Worm (Caenorhabditis elegans): ENCODE results near the gene gtsf-1.
A peak's percentile ranks its signal among the peaks of the same experiment; 100 is the strongest.
"Not testable (repeated sequence)": the region's sequence is repeated elsewhere in the genome, so short reads cannot be mapped to it uniquely, and the experiment has no call there.

gtsf-1 gene

DNA sequence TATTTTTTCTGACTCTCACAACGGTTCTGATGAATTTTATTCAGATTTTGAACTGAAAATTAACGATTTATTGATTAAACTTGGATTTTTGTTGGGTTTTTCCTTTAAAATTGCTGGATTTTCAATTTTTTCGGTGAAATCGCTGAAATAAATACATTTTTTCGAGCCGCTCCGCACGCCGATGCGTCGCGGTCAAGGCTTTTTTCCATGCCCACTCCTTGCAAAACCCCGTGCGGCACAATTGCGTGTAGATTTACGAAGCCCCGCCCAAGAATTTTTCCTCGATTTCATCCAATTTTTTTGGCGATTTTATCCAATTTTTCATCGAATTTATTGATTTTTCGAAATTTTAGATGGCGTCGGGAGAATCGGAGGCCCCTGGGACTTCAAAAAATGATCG lies at the start of gene gtsf-1:
Gene gtsf-1 (plus strand): TSS at position 354 of the 400 bp plus-strand sequence.
- TF ChIP-seq W03F9.2 (tag; optimal IDR thresholded peaks at IDR 0.05) (peak; percentile 61), him-1 (tag; optimal IDR thresholded peaks at IDR 0.05) (no peak)

DNA sequence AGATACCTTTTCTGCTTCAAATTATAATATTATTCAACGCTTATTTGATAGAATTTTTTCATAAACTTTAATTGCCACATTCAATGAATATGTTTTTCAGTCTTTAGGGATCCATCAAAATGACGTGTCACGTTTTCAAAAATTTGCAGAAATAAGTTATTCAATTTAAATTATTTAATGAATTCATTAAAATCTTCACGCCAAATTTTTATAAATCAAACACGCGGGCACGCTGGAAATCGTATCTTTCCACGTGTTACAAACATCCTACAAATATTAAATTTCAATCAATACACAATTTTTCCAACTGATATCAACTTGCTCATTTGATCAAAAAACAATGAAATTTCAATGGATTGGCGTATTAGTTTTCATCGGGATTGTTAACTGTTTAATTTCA lies 43.1 kb upstream of the gtsf-1 start, which contains the start of gene Y116A8A.4:
Gene Y116A8A.4 (plus strand): TSS at position 301 of the 400 bp plus-strand sequence.
- TF ChIP-seq W03F9.2 (tag; optimal IDR thresholded peaks at IDR 0.05) (no peak), dao-5 (tag; optimal IDR thresholded peaks at IDR 0.05) (no peak), him-1 (tag; optimal IDR thresholded peaks at IDR 0.05) (no peak)

DNA sequence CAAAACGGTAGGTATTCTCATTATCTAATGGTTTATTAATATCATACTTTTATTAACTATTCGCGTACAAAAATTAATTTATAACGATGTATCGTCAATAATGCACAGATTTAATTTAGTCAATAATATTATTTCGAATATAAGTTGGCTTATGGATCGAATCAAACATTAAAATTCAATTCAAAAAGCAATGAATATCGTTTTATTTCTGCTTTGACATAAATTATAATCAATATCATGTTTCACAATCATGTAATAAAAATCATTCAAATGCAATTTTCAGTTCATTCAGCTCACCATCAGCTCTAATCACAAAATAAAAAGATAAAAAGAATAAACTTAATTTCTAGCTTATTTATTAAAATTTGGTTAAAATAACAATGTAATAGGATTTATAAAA lies 36.9 kb upstream of the gtsf-1 start, which contains the start of gene Y116A8A.6:
Gene Y116A8A.6 (minus strand): TSS at position 101 of the 400 bp plus-strand sequence.
- TF ChIP-seq dao-5 (tag; optimal IDR thresholded peaks at IDR 0.05) (no peak), him-1 (tag; optimal IDR thresholded peaks at IDR 0.05) (no peak), W03F9.2 (tag; optimal IDR thresholded peaks at IDR 0.05) (no peak)

DNA sequence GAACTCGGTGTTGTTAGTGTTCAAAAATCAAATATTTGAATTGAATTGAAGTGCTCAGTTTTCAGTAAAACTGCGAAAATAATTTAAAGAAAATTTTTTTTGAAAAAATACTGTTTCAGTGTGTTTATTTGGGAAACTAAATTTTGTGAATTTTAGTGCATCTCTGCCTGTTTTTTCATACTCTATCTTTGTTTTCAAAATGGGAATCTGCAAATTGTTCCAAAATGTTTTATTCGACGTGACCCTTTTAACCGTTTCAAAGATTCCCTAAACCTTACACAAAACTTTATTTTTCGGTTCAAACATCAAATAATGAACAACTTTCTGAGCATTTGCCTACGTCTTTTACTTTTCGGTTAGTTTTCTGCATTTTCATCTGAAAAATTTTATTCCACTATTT lies 35.7 kb upstream of the gtsf-1 start, which contains the start of gene Y116A8A.7:
Gene Y116A8A.7 (plus strand): TSS at position 301 of the 400 bp plus-strand sequence.
- no peak for TF ChIP-seq him-1 (tag; optimal IDR thresholded peaks at IDR 0.05)
- TF ChIP-seq W03F9.2 (tag; optimal IDR thresholded peaks at IDR 0.05): no peak
- no peak for TF ChIP-seq dao-5 (tag; optimal IDR thresholded peaks at IDR 0.05)

DNA sequence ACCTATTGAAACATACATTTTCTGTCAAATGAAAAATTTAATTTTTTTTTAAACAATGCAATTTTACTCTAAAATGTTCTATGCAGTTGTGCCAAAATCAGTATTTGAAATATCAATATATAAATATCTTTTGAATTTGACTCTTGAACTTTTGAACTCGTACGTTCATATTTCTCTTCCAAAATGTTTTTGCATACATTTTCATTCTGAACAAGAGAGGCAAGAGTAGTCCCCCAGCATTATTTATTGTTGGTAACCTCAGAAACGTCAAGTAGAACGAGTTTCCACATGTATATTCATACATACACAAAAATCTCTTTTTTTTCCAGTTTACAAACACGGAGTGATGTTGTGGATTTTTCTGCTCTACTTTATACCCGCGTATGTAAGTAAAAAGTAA lies 34.3 kb upstream of the gtsf-1 start, which contains the start of gene clec-194:
Gene clec-194 (plus strand): TSS at position 301 of the 400 bp plus-strand sequence.
- TF ChIP-seq him-1 (tag; optimal IDR thresholded peaks at IDR 0.05): no peak
- no peak for TF ChIP-seq W03F9.2 (tag; optimal IDR thresholded peaks at IDR 0.05)
- TF ChIP-seq dao-5 (tag; optimal IDR thresholded peaks at IDR 0.05): no peak

DNA sequence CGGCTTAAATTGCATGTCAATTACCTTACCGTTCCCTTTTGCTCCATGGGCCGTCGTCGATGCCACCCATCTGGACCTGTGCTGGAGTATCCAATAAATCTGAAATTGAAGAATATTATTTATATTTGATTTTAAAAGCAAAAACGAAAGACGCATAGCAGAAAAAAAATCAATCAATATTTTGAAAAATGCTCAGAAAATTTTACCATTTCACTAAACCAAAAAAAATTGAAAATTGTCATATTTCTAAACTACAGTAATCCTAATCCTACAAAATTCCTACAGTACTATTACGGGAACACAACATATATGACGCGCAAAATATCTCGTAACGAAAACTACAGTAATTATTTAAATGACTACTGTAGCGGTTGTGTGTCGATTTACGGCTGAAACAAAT lies 22.8 kb upstream of the gtsf-1 start, which contains the start of gene Y116A8A.150:
Gene Y116A8A.150 (minus strand): TSS at position 101 of the 400 bp plus-strand sequence.
- not testable (repeated sequence) for TF ChIP-seq W03F9.2, dao-5, him-1 (tag; optimal IDR thresholded peaks at IDR 0.05)

DNA sequence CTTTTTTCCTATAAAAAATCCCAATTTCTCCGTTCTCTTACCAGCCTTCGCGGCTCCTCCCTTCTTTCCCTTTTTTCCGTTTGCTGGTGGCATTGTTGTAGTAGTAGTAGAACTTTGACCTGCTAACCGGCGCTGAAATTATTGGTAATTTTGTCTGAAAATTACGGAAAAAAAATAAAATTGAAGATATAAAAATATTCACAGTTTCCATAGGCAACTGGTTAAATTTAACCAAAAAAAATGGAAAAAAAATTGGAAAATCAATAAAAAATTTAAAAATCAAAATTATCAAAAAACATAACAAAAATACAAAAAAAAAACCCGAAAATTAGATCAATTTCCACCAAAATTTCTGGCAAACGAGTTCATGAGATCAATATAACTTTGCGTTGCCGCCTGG lies 10.8 kb upstream of the gtsf-1 start, which contains the start of gene map-2:
Gene map-2 (minus strand): TSS at position 101 of the 400 bp plus-strand sequence.
- TF ChIP-seq him-1 (tag; optimal IDR thresholded peaks at IDR 0.05) (no peak), W03F9.2 (tag; optimal IDR thresholded peaks at IDR 0.05) (no peak), dao-5 (tag; optimal IDR thresholded peaks at IDR 0.05) (no peak)

DNA sequence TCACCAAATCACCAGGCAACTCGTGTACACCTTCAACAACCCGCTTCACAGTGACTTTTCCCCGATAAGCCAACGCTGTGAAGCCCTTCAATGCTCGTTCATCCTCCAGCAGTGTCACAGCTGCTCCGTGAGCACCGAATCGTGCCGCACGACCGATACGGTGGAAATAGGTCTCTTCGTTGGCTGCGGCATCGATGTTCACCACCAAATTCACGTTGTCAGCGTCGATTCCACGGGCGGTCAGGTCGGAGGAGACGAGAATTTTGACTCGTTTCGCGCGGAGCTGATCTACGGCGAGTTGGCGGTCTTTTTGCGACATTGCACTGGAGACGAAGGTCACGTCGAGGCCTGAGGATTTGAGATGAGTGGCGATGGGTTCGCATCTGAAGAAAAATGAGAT lies 4.9 kb upstream of the gtsf-1 start:
- no peak for TF ChIP-seq him-1 (tag; optimal IDR thresholded peaks at IDR 0.05)
- TF ChIP-seq W03F9.2 (tag; optimal IDR thresholded peaks at IDR 0.05): no peak
- TF ChIP-seq dao-5 (tag; optimal IDR thresholded peaks at IDR 0.05): no peak

DNA sequence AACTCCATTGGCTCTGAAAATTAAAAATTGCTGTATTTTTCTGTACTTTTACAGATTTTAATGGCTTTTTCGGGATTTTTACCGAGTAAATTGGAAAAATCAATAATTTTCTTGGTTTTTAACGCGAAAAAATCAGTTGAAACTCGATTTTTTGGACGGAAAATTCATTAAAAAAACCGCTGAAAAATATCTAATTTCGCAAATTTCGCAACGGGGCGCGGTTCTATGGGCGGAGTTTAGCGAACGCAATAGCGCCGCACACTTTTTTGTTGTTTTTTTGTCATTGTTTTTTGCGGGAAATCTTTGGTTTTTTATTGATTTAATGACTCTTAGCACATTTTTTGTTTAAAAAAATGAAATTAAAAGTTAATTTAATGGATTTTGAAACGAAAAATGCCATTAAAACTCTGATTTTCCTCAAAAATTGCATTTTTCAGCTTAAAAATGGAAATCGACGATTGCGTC lies 2.2 kb upstream of the gtsf-1 start, which contains the start of the genes mel-46 and lsy-13:
Gene mel-46 (minus strand): TSS at position 51 of the 465 bp plus-strand sequence.
Gene lsy-13 (plus strand): TSS at position 440 of the 465 bp plus-strand sequence.
- TF ChIP-seq W03F9.2 (tag; optimal IDR thresholded peaks at IDR 0.05): peak; percentile 70
- no peak for TF ChIP-seq dao-5 (tag; optimal IDR thresholded peaks at IDR 0.05)

DNA sequence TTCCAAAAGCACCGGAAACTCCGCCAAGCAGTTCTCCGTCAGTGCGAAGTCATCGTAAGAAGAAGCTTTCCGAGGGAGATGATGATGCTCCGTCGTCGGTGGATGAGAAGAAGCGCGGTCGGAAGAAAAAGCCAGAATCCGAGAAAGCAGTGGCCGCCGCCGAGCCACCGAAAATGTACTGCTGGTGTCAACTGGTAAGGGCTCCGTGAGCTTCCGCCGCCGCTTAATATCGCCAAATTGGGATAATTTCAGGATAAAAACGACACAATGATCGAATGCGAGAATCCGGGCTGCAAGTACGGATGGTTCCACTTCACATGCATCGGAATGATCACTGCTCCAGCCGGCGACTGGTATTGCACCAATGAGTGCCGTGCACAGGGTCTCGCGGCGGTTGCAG lies 764 bp upstream of the gtsf-1 start:
- TF ChIP-seq dao-5 (tag; optimal IDR thresholded peaks at IDR 0.05): no peak
- no peak for TF ChIP-seq him-1 (tag; optimal IDR thresholded peaks at IDR 0.05)
- TF ChIP-seq W03F9.2 (tag; optimal IDR thresholded peaks at IDR 0.05): no peak

DNA sequence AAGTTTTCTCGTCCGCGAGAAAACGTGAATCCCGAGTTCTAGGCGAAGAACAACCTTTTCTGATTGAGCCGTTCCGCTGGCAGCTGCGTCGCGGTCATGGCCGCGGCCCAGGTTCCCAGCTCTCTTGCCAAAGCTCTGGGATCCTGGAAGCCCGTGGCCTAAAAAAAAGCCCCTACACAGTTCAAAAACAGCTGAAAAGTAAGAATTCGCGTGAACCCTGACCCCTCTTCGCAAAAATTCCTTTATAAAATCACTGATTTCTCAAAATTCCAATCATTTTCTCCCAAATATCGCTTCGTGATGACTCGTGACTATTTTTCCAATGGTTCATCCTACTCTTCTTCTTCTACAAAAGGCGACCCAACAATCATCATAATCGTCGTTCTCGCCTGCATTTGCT lies 1.6 kb downstream of the gtsf-1 start, which contains the start of gene T06A10.107:
Gene T06A10.107 (plus strand): TSS at position 301 of the 400 bp plus-strand sequence.
- no peak for TF ChIP-seq W03F9.2 (tag; optimal IDR thresholded peaks at IDR 0.05)
- TF ChIP-seq dao-5 (tag; optimal IDR thresholded peaks at IDR 0.05): no peak
- no peak for TF ChIP-seq him-1 (tag; optimal IDR thresholded peaks at IDR 0.05)

DNA sequence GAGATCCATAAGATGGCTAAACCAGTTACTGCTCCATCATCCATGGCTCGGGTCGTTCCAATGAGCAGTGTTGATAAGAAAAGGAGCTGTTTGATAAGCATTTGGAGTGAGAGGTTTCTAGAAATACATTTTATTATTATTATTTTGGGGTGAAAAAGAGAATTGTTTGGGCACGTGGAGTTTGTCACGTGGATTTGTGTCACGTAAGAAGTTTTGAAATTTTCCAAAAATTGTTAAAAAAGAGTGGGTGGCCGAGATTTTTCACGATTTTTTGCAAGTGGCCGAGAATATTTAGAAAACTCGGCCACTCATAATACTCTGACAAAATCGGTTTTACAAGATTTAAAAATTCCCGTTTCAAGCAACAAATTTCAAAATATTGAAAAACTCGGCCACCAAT lies 3.3 kb downstream of the gtsf-1 start, which contains the start of gene T06A10.106:
Gene T06A10.106 (minus strand): TSS at position 101 of the 400 bp plus-strand sequence.
- TF ChIP-seq W03F9.2 (tag; optimal IDR thresholded peaks at IDR 0.05): no peak
- TF ChIP-seq dao-5 (tag; optimal IDR thresholded peaks at IDR 0.05): no peak
- TF ChIP-seq him-1 (tag; optimal IDR thresholded peaks at IDR 0.05): no peak

DNA sequence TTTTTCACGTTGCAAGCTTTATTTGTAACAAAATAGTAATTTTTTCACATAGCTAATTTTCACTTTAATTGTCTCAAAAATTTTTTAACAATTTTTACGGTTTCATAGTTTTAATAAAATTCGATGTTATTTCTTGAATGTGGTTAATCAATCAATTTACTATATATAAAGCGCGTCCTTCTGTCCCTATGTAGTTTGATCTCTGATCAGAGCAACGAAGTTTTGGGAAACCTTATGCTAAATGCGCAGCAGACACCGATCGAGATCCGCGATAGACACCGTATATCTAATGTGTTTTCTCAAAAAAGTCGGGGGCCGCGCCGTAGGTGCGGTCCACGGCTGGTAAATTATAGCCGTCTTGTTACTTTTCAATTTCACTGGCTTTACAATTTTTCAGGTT lies 22.9 kb downstream of the gtsf-1 start:
- TF ChIP-seq W03F9.2 (tag; optimal IDR thresholded peaks at IDR 0.05) (no peak), dao-5 (tag; optimal IDR thresholded peaks at IDR 0.05) (no peak), him-1 (tag; optimal IDR thresholded peaks at IDR 0.05) (no peak)

DNA sequence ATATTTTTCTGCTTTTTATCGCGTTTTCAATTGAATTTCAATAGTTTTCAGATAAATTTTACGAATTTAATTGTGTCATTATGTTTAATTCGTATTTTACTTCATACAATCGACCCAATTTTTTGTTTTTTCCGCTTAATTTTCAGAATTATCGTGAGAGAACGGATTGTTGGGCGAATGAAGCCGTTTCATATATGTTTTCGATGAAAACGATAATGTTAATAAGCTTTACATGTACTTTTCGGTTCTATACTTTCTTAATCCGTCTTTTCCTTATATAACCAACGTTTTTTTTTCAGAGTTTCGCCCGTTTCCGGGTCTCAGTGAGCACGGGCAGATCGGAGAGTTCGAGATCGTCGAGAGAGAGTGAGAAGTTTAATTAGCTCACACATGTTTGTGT lies 29.6 kb downstream of the gtsf-1 start, which contains the start of gene T06A10.2:
Gene T06A10.2 (plus strand): TSS at position 301 of the 400 bp plus-strand sequence.
- TF ChIP-seq him-1, dao-5, W03F9.2 (tag; optimal IDR thresholded peaks at IDR 0.05): not testable (repeated sequence)
